Worm (Caenorhabditis elegans): ENCODE data around the gene ZK899.6.

- no peak for TF ChIP-seq scrt-1 (GFP tag; IDR thresholded peaks at IDR 0.05)
- TF ChIP-seq ama-1 (optimal IDR thresholded peaks at IDR 0.05), result no peak
- TF ChIP-seq ceh-13 (GFP tag; optimal IDR thresholded peaks at IDR 0.05), result no peak
- no peak for TF ChIP-seq tbx-11 (GFP tag; IDR thresholded peaks at IDR 0.05)
- no peak for TF ChIP-seq hnd-1 (tag; optimal IDR thresholded peaks at IDR 0.05)
Observed at ce11 chrX:9489578-9489977, 26.4 kb downstream of the ZK899.6 start.

Data from whole organism, early embryonic.